Worm (Caenorhabditis elegans) whole organism, young adult: ENCODE measurements around the gene fbxb-49.

Source experiments
- B0019.2 ChIP-seq: fragments of 200-800 bp; sonication (Bioruptor generic); conservative IDR thresholded peaks from 2 replicates; pipeline ENCODE4 v1.3.6; 2022; ENCODE audit warnings: missing genetic modification reagents, missing genetic modification characterization, missing compliant biosample characterization
- B0261.1 ChIP-seq: sonication (generic microtip); optimal IDR thresholded peaks from 2 replicates; lab custom pipeline; 2016; ENCODE audit warnings: mild to moderate bottlenecking, missing genetic modification characterization, moderate library complexity, missing compliant biosample characterization
- B0336.3 ChIP-seq: fragments of 200-800 bp; sonication (Bioruptor generic); IDR thresholded peaks from 2 replicates; pipeline ENCODE4 v1.3.6; 2022; ENCODE audit warnings: missing genetic modification characterization, missing compliant biosample characterization
- F49E8.2 ChIP-seq: sonication (generic microtip); optimal IDR thresholded peaks from 3 replicates; lab custom pipeline; 2017; ENCODE audit warnings: missing genetic modification characterization, mild to moderate bottlenecking, missing compliant biosample characterization, antibody characterized with exemption, moderate library complexity; ENCODE audit not compliant: insufficient read depth
- F52B5.7 ChIP-seq: sonication (generic microtip); optimal IDR thresholded peaks from 2 replicates; lab custom pipeline; 2016; ENCODE audit warnings: mild to moderate bottlenecking, missing genetic modification characterization, missing compliant biosample characterization
- F57A8.1 ChIP-seq: fragments of 200-800 bp; sonication (Bioruptor generic); optimal IDR thresholded peaks from 2 replicates; lab custom pipeline; 2018; ENCODE audit warnings: mild to moderate bottlenecking, missing genetic modification characterization, moderate library complexity, missing compliant biosample characterization
- Y53F4B.3 ChIP-seq: fragments of 200-800 bp; sonication (Bioruptor generic); IDR thresholded peaks from 2 replicates; pipeline ENCODE4 v1.3.6; 2022; ENCODE audit warnings: missing genetic modification reagents, missing genetic modification characterization, missing compliant biosample characterization
- Y53G8AR.9 ChIP-seq: fragments of 200-800 bp; sonication (Bioruptor generic); conservative IDR thresholded peaks from 2 replicates; pipeline ENCODE4 v1.3.6; 2022; ENCODE audit warnings: missing genetic modification reagents, missing genetic modification characterization, missing compliant biosample characterization
- Y95B8A.8 ChIP-seq: fragments of 200-800 bp; sonication (Bioruptor generic); IDR thresholded peaks from 2 replicates; pipeline ENCODE4 v1.3.6; 2022; ENCODE audit warnings: missing genetic modification reagents, missing genetic modification characterization, missing compliant biosample characterization
- athp-1 ChIP-seq: sonication (generic microtip); optimal IDR thresholded peaks from 2 replicates; lab custom pipeline; 2017; ENCODE audit warnings: mild to moderate bottlenecking, missing genetic modification characterization, missing compliant biosample characterization
- attf-3 ChIP-seq: fragments of 200-800 bp; sonication (Bioruptor generic); conservative IDR thresholded peaks from 2 replicates; pipeline ENCODE4 v1.3.6; 2022; ENCODE audit warnings: missing genetic modification reagents, missing genetic modification characterization, missing compliant biosample characterization
- attf-5 ChIP-seq: fragments of 200-800 bp; sonication (Bioruptor generic); optimal IDR thresholded peaks from 2 replicates; lab custom pipeline; 2018; ENCODE audit warnings: mild to moderate bottlenecking, missing genetic modification characterization, missing compliant biosample characterization
- bed-1 ChIP-seq: fragments of 200-800 bp; sonication (Bioruptor generic); IDR thresholded peaks from 2 replicates; pipeline ENCODE4 v1.3.6; 2022; ENCODE audit warnings: missing genetic modification reagents, missing genetic modification characterization, missing compliant biosample characterization
- bed-2 ChIP-seq: fragments of 200-800 bp; sonication (Bioruptor generic); IDR thresholded peaks from 2 replicates; pipeline ENCODE4 v1.3.6; 2022; ENCODE audit warnings: missing genetic modification reagents, missing genetic modification characterization, missing compliant biosample characterization
- cebp-2 ChIP-seq: fragments of 200-800 bp; sonication (Bioruptor generic); IDR thresholded peaks from 2 replicates; pipeline ENCODE4 v1.3.6; 2022; ENCODE audit warnings: missing genetic modification characterization, missing compliant biosample characterization
- ceh-27 ChIP-seq: fragments of 200-800 bp; sonication (Bioruptor generic); optimal IDR thresholded peaks from 2 replicates; lab custom pipeline; 2018; ENCODE audit warnings: mild to moderate bottlenecking, missing genetic modification characterization, moderate library complexity, missing compliant biosample characterization
- ceh-40 ChIP-seq: fragments of 200-800 bp; sonication (Bioruptor generic); IDR thresholded peaks from 2 replicates; pipeline ENCODE4 v1.3.6; 2022; ENCODE audit warnings: missing genetic modification characterization, missing compliant biosample characterization
- dox-1 ChIP-seq: fragments of 200-800 bp; sonication (Bioruptor generic); IDR thresholded peaks from 2 replicates; pipeline ENCODE4 v1.3.6; 2022; ENCODE audit warnings: missing genetic modification reagents, missing genetic modification characterization, missing compliant biosample characterization
- efl-1 ChIP-seq: fragments of 150-350 bp; optimal IDR thresholded peaks from 2 replicates; lab custom pipeline; 2014; ENCODE audit warnings: missing biosample characterization, missing genetic modification reagents, missing genetic modification characterization
- egl-44 ChIP-seq: fragments of 200-800 bp; sonication (Bioruptor generic); IDR thresholded peaks from 2 replicates; pipeline ENCODE4 v1.3.6; 2022; ENCODE audit warnings: missing genetic modification reagents, missing genetic modification characterization, missing compliant biosample characterization
- ekl-4 ChIP-seq: fragments of 200-800 bp; sonication (Bioruptor generic); IDR thresholded peaks from 2 replicates; pipeline ENCODE4 v1.3.6; 2022; ENCODE audit warnings: missing genetic modification reagents, missing genetic modification characterization, missing compliant biosample characterization
- fkh-3 ChIP-seq: sonication (generic microtip); optimal IDR thresholded peaks from 2 replicates; lab custom pipeline; 2016; ENCODE audit warnings: mild to moderate bottlenecking, missing genetic modification characterization, missing compliant biosample characterization
- hlh-26 ChIP-seq: fragments of 200-800 bp; sonication (Bioruptor generic); conservative IDR thresholded peaks from 2 replicates; pipeline ENCODE4 v1.3.6; 2022; ENCODE audit warnings: missing genetic modification reagents, missing genetic modification characterization, missing compliant biosample characterization
- hmg-20 ChIP-seq: fragments of 200-800 bp; sonication (Bioruptor generic); IDR thresholded peaks from 2 replicates; pipeline ENCODE4 v1.3.6; 2022; ENCODE audit warnings: missing genetic modification reagents, missing genetic modification characterization, missing compliant biosample characterization
- let-607 ChIP-seq, 2 experiments: fragments of 200-800 bp in 1 of 2; sonication (Bioruptor generic) in 1 of 2; sonication (generic microtip) in 1 of 2; optimal IDR thresholded peaks; 2 replicates each; lab custom pipeline; 2016 to 2018; ENCODE audit warnings: mild to moderate bottlenecking in 2 of 2, missing compliant biosample characterization in 2 of 2, missing genetic modification characterization in 2 of 2, moderate library complexity in 2 of 2, missing genotype in 1 of 2
- lin-35 ChIP-seq, 3 experiments: fragments of 150-350 bp in 2 of 3; sonication (generic microtip) in 1 of 3; optimal IDR thresholded peaks; 2 replicates each; lab custom pipeline; 2014 to 2018; ENCODE audit warnings: missing biosample characterization in 3 of 3, missing genetic modification characterization in 3 of 3, missing genetic modification reagents in 3 of 3
- lsl-1 ChIP-seq: fragments of 200-800 bp; sonication (Bioruptor generic); optimal IDR thresholded peaks from 2 replicates; lab custom pipeline; 2018; ENCODE audit warnings: mild to moderate bottlenecking, missing genetic modification characterization, moderate library complexity, missing compliant biosample characterization
- madf-3 ChIP-seq: fragments of 200-800 bp; sonication (Bioruptor generic); IDR thresholded peaks from 2 replicates; pipeline ENCODE4 v1.3.6; 2022; ENCODE audit warnings: missing genetic modification reagents, missing genetic modification characterization, missing compliant biosample characterization
- mcd-1 ChIP-seq: fragments of 200-800 bp; sonication (Bioruptor generic); IDR thresholded peaks from 2 replicates; pipeline ENCODE4 v1.3.6; 2022; ENCODE audit warnings: missing genetic modification reagents, missing genetic modification characterization, missing compliant biosample characterization
- mes-4 ChIP-seq: sonication (generic microtip); optimal IDR thresholded peaks from 2 replicates; lab custom pipeline; 2016; ENCODE audit warnings: missing genotype, missing genetic modification characterization, missing compliant biosample characterization
- nfya-2 ChIP-seq: fragments of 200-800 bp; sonication (Bioruptor generic); IDR thresholded peaks from 2 replicates; pipeline ENCODE4 v1.3.6; 2022; ENCODE audit warnings: missing genetic modification reagents, missing genetic modification characterization, missing compliant biosample characterization
- nhr-179 ChIP-seq: sonication (generic microtip); optimal IDR thresholded peaks from 2 replicates; lab custom pipeline; 2016; ENCODE audit warnings: mild to moderate bottlenecking, missing genetic modification characterization, missing compliant biosample characterization
- nhr-27 ChIP-seq: fragments of 200-800 bp; sonication (Bioruptor generic); optimal IDR thresholded peaks from 2 replicates; lab custom pipeline; 2018; ENCODE audit warnings: mild to moderate bottlenecking, missing genetic modification characterization, moderate library complexity, missing compliant biosample characterization
- nhr-80 ChIP-seq: sonication (generic microtip); optimal IDR thresholded peaks from 2 replicates; lab custom pipeline; 2016; ENCODE audit warnings: missing genetic modification characterization, missing compliant biosample characterization
- nhr-90 ChIP-seq: sonication (generic microtip); optimal IDR thresholded peaks from 2 replicates; lab custom pipeline; 2016; ENCODE audit warnings: missing genotype, mild to moderate bottlenecking, missing genetic modification characterization, missing compliant biosample characterization
- rec-8 ChIP-seq, 2 experiments: sonication (generic microtip); optimal IDR thresholded peaks; 2 replicates each; lab custom pipeline; 2016; ENCODE audit warnings: mild to moderate bottlenecking in 2 of 2, missing genetic modification characterization in 2 of 2, missing genetic modification reagents in 2 of 2, missing genotype in 2 of 2, missing biosample characterization in 1 of 2, missing compliant biosample characterization in 1 of 2, moderate library complexity in 1 of 2
- snpc-4 ChIP-seq, 5 experiments: fragments of 150-350 bp in 1 of 5; sonication (generic microtip) in 4 of 5; optimal IDR thresholded peaks; 2 replicates each; lab custom pipeline; 2014 to 2018; ENCODE audit warnings: missing genetic modification characterization in 5 of 5, missing biosample characterization in 3 of 5, antibody characterized with exemption in 2 of 5, mild to moderate bottlenecking in 2 of 5, missing compliant biosample characterization in 2 of 5, missing genotype in 2 of 5, moderate library complexity in 2 of 5, missing genetic modification reagents in 1 of 5
- tbp1 ChIP-seq: fragments of 200-800 bp; sonication (Bioruptor generic); optimal IDR thresholded peaks from 2 replicates; lab custom pipeline; 2018; ENCODE audit warnings: mild to moderate bottlenecking, missing genetic modification characterization, missing compliant biosample characterization
- unc-62 ChIP-seq: fragments of 150-350 bp; optimal IDR thresholded peaks from 2 replicates; lab custom pipeline; 2014; ENCODE audit warnings: missing biosample characterization, missing genetic modification reagents, missing genetic modification characterization
- zim-3 ChIP-seq: sonication (generic microtip); optimal IDR thresholded peaks from 2 replicates; lab custom pipeline; 2017; ENCODE audit warnings: mild to moderate bottlenecking, missing genetic modification characterization, moderate library complexity, missing compliant biosample characterization
- ztf-22 ChIP-seq: fragments of 200-800 bp; sonication (Bioruptor generic); optimal IDR thresholded peaks from 2 replicates; lab custom pipeline; 2018; ENCODE audit warnings: mild to moderate bottlenecking, missing genetic modification characterization, moderate library complexity, missing compliant biosample characterization
- ztf-3 ChIP-seq: fragments of 200-800 bp; sonication (Bioruptor generic); optimal IDR thresholded peaks from 2 replicates; lab custom pipeline; 2018; ENCODE audit warnings: mild to moderate bottlenecking, missing genetic modification characterization, missing compliant biosample characterization

Gene fbxb-49

ce11 chrII:1561863-1562262, 6.5 kb upstream of the fbxb-49 start, which contains the start of gene K05F6.14:
Gene K05F6.14 (plus strand): TSS chrII:1562163.
- TF ChIP-seq ztf-22 (no peak), hlh-26 (no peak), efl-1 (no peak), ekl-4 (GFP tag; lab: Robert Waterston, UW) (no peak), unc-62 (no peak), B0336.3 (GFP tag; lab: Robert Waterston, UW) (no peak), snpc-4 (GFP tag; optimal IDR thresholded peaks at IDR 0.05; lab: Kevin White, UChicago) (no peak), snpc-4 (tag; optimal IDR thresholded peaks at IDR 0.05; lab: Kevin White, UChicago) (no peak), bed-2 (GFP tag; lab: Robert Waterston, UW) (no peak), egl-44 (GFP tag; lab: Robert Waterston, UW) (no peak), mcd-1 (GFP tag; lab: Robert Waterston, UW) (no peak), madf-3 (no peak), lin-35 (GFP tag; optimal IDR thresholded peaks at IDR 0.05; lab: Kevin White, UChicago) (no peak)
- TF ChIP-seq, all 124 proteins: peak for 0

ce11 chrII:1567646-1568045, 668 bp upstream of the fbxb-49 start, which contains the start of gene K05F6.8:
Gene K05F6.8 (minus strand): TSS chrII:1567746.
- TF ChIP-seq Y95B8A.8 (GFP tag; lab: Robert Waterston, UW) (no peak), athp-1 (tag; lab: Kevin White, UChicago) (no peak), nhr-27 (tag; lab: Kevin White, UChicago) (no peak), lsl-1 (GFP tag; lab: Kevin White, UChicago) (no peak)

ce11 chrII:1571032-1571431, 2.7 kb downstream of the fbxb-49 start, which contains the start of gene fbxb-46:
Gene fbxb-46 (minus strand): TSS chrII:1571132.
- TF ChIP-seq nhr-179 (tag; lab: Kevin White, UChicago) (no peak), F57A8.1 (GFP tag; lab: Kevin White, UChicago) (no peak), B0019.2 (GFP tag; lab: Robert Waterston, UW) (no peak), ztf-22 (no peak), mcd-1 (GFP tag; lab: Robert Waterston, UW) (no peak), fkh-3 (tag; lab: Kevin White, UChicago) (no peak), hmg-20 (GFP tag; lab: Robert Waterston, UW) (no peak), attf-5 (GFP tag; lab: Kevin White, UChicago) (no peak), ztf-3 (no peak)
- TF ChIP-seq, all 124 proteins: peak for 0

- TF ChIP-seq dox-1, result no peak
- no peak for TF ChIP-seq ceh-40 (GFP tag; lab: Robert Waterston, UW)
- no peak for TF ChIP-seq snpc-4 (GFP tag; optimal IDR thresholded peaks at IDR 0.05; lab: Kevin White, UChicago)
- TF ChIP-seq snpc-4 (tag; optimal IDR thresholded peaks at IDR 0.05; lab: Kevin White, UChicago), result no peak
- TF ChIP-seq tbp1 (GFP tag; lab: Kevin White, UChicago), result no peak
- no peak for TF ChIP-seq nfya-2 (GFP tag; lab: Robert Waterston, UW)
- TF ChIP-seq B0261.1 (tag; lab: Kevin White, UChicago), result no peak
These were observed 7.7 kb downstream of the fbxb-49 start, which contains the start of gene K05F6.10 for ce11 chrII:1576030-1576429. Gene K05F6.10 (minus strand): TSS chrII:1576130.

ce11 chrII:1576772-1577171, 8.5 kb downstream of the fbxb-49 start:
- TF ChIP-seq cebp-2 (GFP tag; lab: Robert Waterston, UW) (no peak), ztf-22 (no peak), ceh-27 (GFP tag; lab: Kevin White, UChicago) (no peak), mes-4 (tag; lab: Kevin White, UChicago) (no peak), F52B5.7 (tag; lab: Kevin White, UChicago) (no peak), Y53G8AR.9 (GFP tag; lab: Robert Waterston, UW) (no peak), egl-44 (GFP tag; lab: Robert Waterston, UW) (no peak), bed-1 (GFP tag; lab: Robert Waterston, UW) (no peak), rec-8 (tag; optimal IDR thresholded peaks at IDR 0.05; lab: Kevin White, UChicago) (no peak), Y53F4B.3 (no peak), nhr-90 (no peak), F49E8.2 (tag; lab: Kevin White, UChicago) (no peak), zim-3 (tag; lab: Kevin White, UChicago) (no peak), attf-3 (GFP tag; lab: Robert Waterston, UW) (no peak), let-607 (tag; optimal IDR thresholded peaks at IDR 0.05; lab: Kevin White, UChicago) (no peak), nhr-80 (tag; lab: Kevin White, UChicago) (peak; percentile 72)
